Worm (Caenorhabditis elegans): ENCODE measurements around the gene F53B7.4.

The F53B7.4 gene

ce11 chrV:11043767-11044166 lies 41.4 kb upstream of the F53B7.4 start, which contains the start of gene C45B11.6:
Gene C45B11.6 (plus strand): TSS chrV:11044067.
- TF ChIP-seq ceh-2 (tag; optimal IDR thresholded peaks at IDR 0.05) (no peak), unc-42 (tag; optimal IDR thresholded peaks at IDR 0.05) (no peak), fkh-6 (tag; optimal IDR thresholded peaks at IDR 0.05) (no peak), ceh-34 (tag; optimal IDR thresholded peaks at IDR 0.05) (no peak), ceh-18 (tag; optimal IDR thresholded peaks at IDR 0.05) (no peak), nhr-232 (tag; optimal IDR thresholded peaks at IDR 0.05) (no peak), ceh-6 (GFP tag; optimal IDR thresholded peaks at IDR 0.05) (no peak), eyg-1 (tag; optimal IDR thresholded peaks at IDR 0.05) (no peak), pqm-1 (tag; optimal IDR thresholded peaks at IDR 0.05) (no peak), pha-4 (tag; optimal IDR thresholded peaks at IDR 0.05) (no peak), elt-4 (tag; optimal IDR thresholded peaks at IDR 0.05) (no peak), che-1 (tag; optimal IDR thresholded peaks at IDR 0.05) (no peak), lim-6 (tag; optimal IDR thresholded peaks at IDR 0.05) (no peak), Y22D7AL.16 (tag; optimal IDR thresholded peaks at IDR 0.05) (no peak), hlh-13 (GFP tag; optimal IDR thresholded peaks at IDR 0.05) (no peak), C38D4.7 (GFP tag; optimal IDR thresholded peaks at IDR 0.05) (no peak), ceh-9 (tag; optimal IDR thresholded peaks at IDR 0.05) (no peak)

- TF ChIP-seq dve-1 (tag; optimal IDR thresholded peaks at IDR 0.05), result no peak
- no peak for TF ChIP-seq elt-2 (tag; optimal IDR thresholded peaks at IDR 0.05)
- no peak for TF ChIP-seq tbx-7 (tag; optimal IDR thresholded peaks at IDR 0.05)
- TF ChIP-seq ceh-19 (GFP tag; optimal IDR thresholded peaks at IDR 0.05), result no peak
- TF ChIP-seq ceh-24 (tag; optimal IDR thresholded peaks at IDR 0.05), result no peak
- TF ChIP-seq ceh-30 (tag; optimal IDR thresholded peaks at IDR 0.05), result no peak
- TF ChIP-seq hlh-15 (tag; optimal IDR thresholded peaks at IDR 0.05), result no peak
- no peak for TF ChIP-seq unc-3 (GFP tag; conservative IDR thresholded peaks at IDR 0.05)
- TF ChIP-seq unc-3 (tag; optimal IDR thresholded peaks at IDR 0.05), result no peak
- no peak for TF ChIP-seq pag-3 (tag; optimal IDR thresholded peaks at IDR 0.05; ENCODE audit: borderline replicate concordance)
- no peak for TF ChIP-seq ceh-45 (GFP tag; IDR thresholded peaks at IDR 0.05)
- TF ChIP-seq fkh-6 (tag; optimal IDR thresholded peaks at IDR 0.05), result no peak
- no peak for TF ChIP-seq pat-9 (tag; optimal IDR thresholded peaks at IDR 0.05)
- TF ChIP-seq C08G9.2 (tag; optimal IDR thresholded peaks at IDR 0.05), result no peak
- TF ChIP-seq F13H6.1 (tag; optimal IDR thresholded peaks at IDR 0.05), result no peak
- TF ChIP-seq ceh-18 (tag; optimal IDR thresholded peaks at IDR 0.05), result no peak
- TF ChIP-seq hlh-6 (tag; optimal IDR thresholded peaks at IDR 0.05), result no peak
- TF ChIP-seq unc-55 (GFP tag; optimal IDR thresholded peaks at IDR 0.05), result no peak
These were observed 40.2 kb upstream of the F53B7.4 start, which contains the start of gene C45B11.2 for ce11 chrV:11042538-11042937. Gene C45B11.2 (plus strand): TSS chrV:11042710.

- no peak for TF ChIP-seq ztf-16 (tag; optimal IDR thresholded peaks at IDR 0.05)
These were observed 39.2 kb upstream of the F53B7.4 start, which contains the start of gene C45B11.5 for ce11 chrV:11041499-11041898. Gene C45B11.5 (plus strand): TSS chrV:11041799.

DNA sequence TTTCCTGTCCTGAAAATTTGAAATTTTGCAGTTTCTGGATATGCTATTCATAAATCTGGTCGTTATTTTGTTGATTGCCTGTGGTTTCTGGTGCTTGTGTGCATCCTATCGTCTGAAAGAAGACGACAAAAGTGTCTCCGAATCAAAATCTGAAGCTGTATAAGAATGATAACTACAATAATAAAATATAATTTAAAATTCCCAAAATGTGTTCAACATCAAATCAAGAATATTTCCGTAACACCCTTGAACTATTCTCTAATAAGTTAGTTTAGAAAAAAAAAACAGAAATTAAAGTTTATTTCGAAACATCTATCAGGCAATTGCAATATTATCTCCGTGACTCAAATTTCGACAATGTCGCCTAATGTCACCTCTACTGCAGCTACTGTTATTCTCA lies 38.1 kb upstream of the F53B7.4 start, which contains the start of gene C45B11.8:
Gene C45B11.8 (plus strand): TSS at position 301 of the 400 bp plus-strand sequence.
- TF ChIP-seq pat-9 (tag; optimal IDR thresholded peaks at IDR 0.05) (no peak), pax-1 (tag; optimal IDR thresholded peaks at IDR 0.05) (no peak), sox-4 (tag; optimal IDR thresholded peaks at IDR 0.05) (no peak), hlh-30 (tag; optimal IDR thresholded peaks at IDR 0.05; ENCODE audit: insufficient read depth) (no peak), nhr-11 (tag; optimal IDR thresholded peaks at IDR 0.05) (no peak)
